Worm (Caenorhabditis elegans) whole organism, L2 larva: ENCODE data around the gene sly-1.
A peak's percentile ranks its signal among the peaks of the same experiment; 100 is the strongest.

Experiments
- C34F6.9 ChIP-seq: fragments of 150-350 bp; optimal IDR thresholded peaks from 2 replicates; lab custom pipeline; 2014; ENCODE audit warnings: missing biosample characterization, missing genetic modification characterization
- F13H6.1 ChIP-seq: sonication (generic microtip); optimal IDR thresholded peaks from 2 replicates; lab custom pipeline; 2016; ENCODE audit warnings: missing genetic modification characterization, missing compliant biosample characterization
- R02D3.7 ChIP-seq: fragments of 150-350 bp; optimal IDR thresholded peaks from 2 replicates; lab custom pipeline; 2014; ENCODE audit warnings: missing biosample characterization, missing genetic modification characterization
- Y55F3AM.14 ChIP-seq: fragments of 200-800 bp; sonication (Bioruptor generic); optimal IDR thresholded peaks from 2 replicates; lab custom pipeline; 2018; ENCODE audit warnings: mild to moderate bottlenecking, missing genetic modification characterization, missing compliant biosample characterization
- ZK546.5 ChIP-seq: sonication (generic microtip); optimal IDR thresholded peaks from 2 replicates; lab custom pipeline; 2017; ENCODE audit warnings: missing biosample characterization, missing genetic modification characterization
- alr-1 ChIP-seq: fragments of 150-350 bp; optimal IDR thresholded peaks from 2 replicates; lab custom pipeline; 2014; ENCODE audit warnings: missing biosample characterization, missing genetic modification characterization
- aly-2 ChIP-seq: fragments of 150-350 bp; optimal IDR thresholded peaks from 2 replicates; lab custom pipeline; 2014; ENCODE audit warnings: missing biosample characterization, missing genetic modification characterization
- ama-1 ChIP-seq: fragments of 150-350 bp; optimal IDR thresholded peaks from 2 replicates; lab custom pipeline; 2018; ENCODE audit warnings: inconsistent platforms
- blmp-1 ChIP-seq: sonication (generic microtip); optimal IDR thresholded peaks from 2 replicates; lab custom pipeline; 2017; ENCODE audit warnings: missing genetic modification characterization, mild to moderate bottlenecking, missing compliant biosample characterization, antibody characterized with exemption, moderate library complexity; ENCODE audit not compliant: insufficient read depth
- ceh-16 ChIP-seq: fragments of 150-350 bp; optimal IDR thresholded peaks from 2 replicates; lab custom pipeline; 2014; ENCODE audit warnings: missing biosample characterization, missing genetic modification characterization
- ceh-82 ChIP-seq: fragments of 150-350 bp; optimal IDR thresholded peaks from 2 replicates; lab custom pipeline; 2014; ENCODE audit warnings: missing biosample characterization, missing genetic modification characterization
- crh-2 ChIP-seq: sonication (generic microtip); optimal IDR thresholded peaks from 2 replicates; lab custom pipeline; 2017; ENCODE audit warnings: missing biosample characterization, missing genetic modification characterization
- dmd-4 ChIP-seq: sonication (generic microtip); optimal IDR thresholded peaks from 2 replicates; lab custom pipeline; 2017; ENCODE audit warnings: missing biosample characterization, missing genetic modification characterization
- egl-27 ChIP-seq: sonication (generic microtip); optimal IDR thresholded peaks from 3 replicates; lab custom pipeline; 2017; ENCODE audit warnings: missing biosample characterization, missing genetic modification reagents, missing genetic modification characterization
- elt-1 ChIP-seq: fragments of 150-350 bp; optimal IDR thresholded peaks from 2 replicates; lab custom pipeline; 2014; ENCODE audit warnings: missing biosample characterization, missing genetic modification characterization
- elt-3 ChIP-seq: sonication (generic microtip); optimal IDR thresholded peaks from 2 replicates; lab custom pipeline; 2017; ENCODE audit warnings: missing biosample characterization, missing genetic modification characterization
- fos-1 ChIP-seq: fragments of 150-350 bp; optimal IDR thresholded peaks from 2 replicates; lab custom pipeline; 2014; ENCODE audit warnings: missing biosample characterization, missing genetic modification characterization
- gmeb-1 ChIP-seq: fragments of 150-350 bp; optimal IDR thresholded peaks from 2 replicates; lab custom pipeline; 2014; ENCODE audit warnings: missing biosample characterization, missing genetic modification characterization
- lin-11 ChIP-seq: fragments of 150-350 bp; sonication (generic microtip); optimal IDR thresholded peaks from 2 replicates; lab custom pipeline; 2014; ENCODE audit warnings: missing biosample characterization, missing genetic modification characterization, inconsistent platforms, mixed read lengths
- lin-13 ChIP-seq: fragments of 150-350 bp; optimal IDR thresholded peaks from 2 replicates; lab custom pipeline; 2014; ENCODE audit warnings: missing biosample characterization, missing genetic modification reagents, missing genetic modification characterization
- lin-39 ChIP-seq: fragments of 150-350 bp; optimal IDR thresholded peaks from 2 replicates; lab custom pipeline; 2014; ENCODE audit warnings: missing biosample characterization, missing genetic modification reagents, missing genetic modification characterization
- lsy-2 ChIP-seq, 2 experiments: fragments of 150-350 bp in 1 of 2; sonication (generic microtip) in 1 of 2; optimal IDR thresholded peaks; 2 replicates each; lab custom pipeline; 2014 to 2017; ENCODE audit warnings: missing biosample characterization in 2 of 2, missing genetic modification characterization in 2 of 2
- mab-5 ChIP-seq: fragments of 150-350 bp; optimal IDR thresholded peaks from 2 replicates; lab custom pipeline; 2014; ENCODE audit warnings: missing biosample characterization, missing genetic modification characterization
- mbf-1 ChIP-seq: sonication (generic microtip); optimal IDR thresholded peaks from 2 replicates; lab custom pipeline; 2017; ENCODE audit warnings: missing biosample characterization, missing genetic modification characterization
- mdl-1 ChIP-seq, 2 experiments: fragments of 150-350 bp in 1 of 2; sonication (generic microtip) in 1 of 2; optimal IDR thresholded peaks; 2 replicates each; lab custom pipeline; 2017; ENCODE audit warnings: missing biosample characterization in 2 of 2, missing genetic modification characterization in 2 of 2
- nhr-10 ChIP-seq: sonication (generic microtip); optimal IDR thresholded peaks from 2 replicates; lab custom pipeline; 2017; ENCODE audit warnings: missing biosample characterization, missing genetic modification characterization
- nhr-11 ChIP-seq: fragments of 150-350 bp; optimal IDR thresholded peaks from 2 replicates; lab custom pipeline; 2014; ENCODE audit warnings: missing biosample characterization, missing genetic modification characterization
- nhr-12 ChIP-seq: fragments of 150-350 bp; optimal IDR thresholded peaks from 2 replicates; lab custom pipeline; 2014; ENCODE audit warnings: missing biosample characterization, missing genetic modification characterization
- nhr-129 ChIP-seq: fragments of 150-350 bp; optimal IDR thresholded peaks from 2 replicates; lab custom pipeline; 2014; ENCODE audit warnings: missing biosample characterization, missing genetic modification characterization
- nhr-21 ChIP-seq: fragments of 150-350 bp; optimal IDR thresholded peaks from 2 replicates; lab custom pipeline; 2014; ENCODE audit warnings: missing biosample characterization, missing genetic modification characterization
- nhr-23 ChIP-seq: fragments of 150-350 bp; optimal IDR thresholded peaks from 2 replicates; lab custom pipeline; 2014; ENCODE audit warnings: missing biosample characterization, missing genetic modification reagents, missing genetic modification characterization
- nhr-237 ChIP-seq: fragments of 150-350 bp; optimal IDR thresholded peaks from 2 replicates; lab custom pipeline; 2014; ENCODE audit warnings: missing biosample characterization, missing genetic modification characterization
- nhr-25 ChIP-seq: fragments of 150-350 bp; sonication (generic microtip); optimal IDR thresholded peaks from 3 replicates; lab custom pipeline; 2014; ENCODE audit warnings: missing biosample characterization, missing genetic modification characterization
- nhr-6 ChIP-seq: fragments of 150-350 bp; optimal IDR thresholded peaks from 2 replicates; lab custom pipeline; 2014; ENCODE audit warnings: missing biosample characterization, missing genetic modification characterization
- nhr-77 ChIP-seq: fragments of 150-350 bp; optimal IDR thresholded peaks from 2 replicates; lab custom pipeline; 2014; ENCODE audit warnings: missing biosample characterization, missing genetic modification characterization
- peb-1 ChIP-seq: fragments of 150-350 bp; optimal IDR thresholded peaks from 2 replicates; lab custom pipeline; 2014; ENCODE audit warnings: missing biosample characterization, missing genetic modification characterization
- sem-4 ChIP-seq: fragments of 150-350 bp; optimal IDR thresholded peaks from 2 replicates; lab custom pipeline; 2014; ENCODE audit warnings: missing biosample characterization, missing genetic modification reagents, missing genetic modification characterization
- skn-1 ChIP-seq: sonication (generic microtip); optimal IDR thresholded peaks from 2 replicates; lab custom pipeline; 2017; ENCODE audit warnings: missing biosample characterization, missing genetic modification characterization
- sma-3 ChIP-seq: sonication (generic microtip); optimal IDR thresholded peaks from 2 replicates; lab custom pipeline; 2016; ENCODE audit warnings: missing genetic modification reagents, missing genetic modification characterization, missing compliant biosample characterization
- sma-9 ChIP-seq, 2 experiments: fragments of 150-350 bp in 1 of 2; sonication (generic microtip) in 1 of 2; optimal IDR thresholded peaks; 2 replicates each; lab custom pipeline; 2014 to 2016; ENCODE audit warnings: missing genetic modification characterization in 2 of 2, mild to moderate bottlenecking in 1 of 2, missing biosample characterization in 1 of 2, missing compliant biosample characterization in 1 of 2, missing genetic modification reagents in 1 of 2, moderate library complexity in 1 of 2
- snpc-4 ChIP-seq: fragments of 150-350 bp; optimal IDR thresholded peaks from 2 replicates; lab custom pipeline; 2014; ENCODE audit warnings: missing biosample characterization, missing genetic modification characterization
- unc-39 ChIP-seq: fragments of 150-350 bp; optimal IDR thresholded peaks from 2 replicates; lab custom pipeline; 2014; ENCODE audit warnings: missing biosample characterization, missing genetic modification characterization
- unc-55 ChIP-seq: fragments of 150-350 bp; sonication (generic microtip); optimal IDR thresholded peaks from 3 replicates; lab custom pipeline; 2014; ENCODE audit warnings: missing biosample characterization, missing genetic modification reagents, missing genetic modification characterization
- unc-62 ChIP-seq: fragments of 150-350 bp; optimal IDR thresholded peaks from 2 replicates; lab custom pipeline; 2014; ENCODE audit warnings: missing biosample characterization, missing genetic modification reagents, missing genetic modification characterization
- zag-1 ChIP-seq: fragments of 150-350 bp; optimal IDR thresholded peaks from 2 replicates; lab custom pipeline; 2014; ENCODE audit warnings: missing biosample characterization, missing genetic modification characterization
- ztf-1 ChIP-seq: fragments of 200-800 bp; sonication (Bioruptor generic); conservative IDR thresholded peaks from 2 replicates; pipeline ENCODE4 v1.3.6; 2022; ENCODE audit warnings: missing genetic modification characterization, missing compliant biosample characterization
- ztf-11 ChIP-seq: sonication (generic microtip); optimal IDR thresholded peaks from 2 replicates; lab custom pipeline; 2017; ENCODE audit warnings: missing biosample characterization, missing genetic modification characterization
- ztf-4 ChIP-seq: fragments of 150-350 bp; optimal IDR thresholded peaks from 2 replicates; lab custom pipeline; 2014; ENCODE audit warnings: missing biosample characterization, missing genetic modification characterization

The sly-1 gene

DNA sequence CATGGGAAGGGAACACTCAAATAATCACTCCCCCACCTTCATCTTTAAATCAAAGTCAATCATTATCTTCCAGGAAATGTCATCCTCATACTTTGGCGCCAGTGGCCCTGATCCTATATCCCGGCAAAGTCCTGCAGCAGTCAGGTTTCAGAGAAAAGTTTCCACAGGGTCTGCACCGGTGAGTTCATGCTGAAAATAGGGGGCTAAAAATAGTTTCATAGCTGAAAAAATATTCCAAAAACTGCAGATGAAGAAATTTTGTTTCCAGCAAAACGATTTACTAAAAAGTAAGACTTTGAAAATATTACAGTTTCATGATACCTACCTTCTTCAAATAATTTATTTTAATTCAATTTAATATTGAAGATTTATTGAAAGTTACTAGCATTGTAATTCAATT is 18.8 kb upstream of the sly-1 start, which contains the start of gene ptr-25:
Gene ptr-25 (plus strand): TSS at position 73 of the 400 bp plus-strand sequence.
- TF ChIP-seq nhr-25 = no peak
- no peak for TF ChIP-seq unc-39
- no peak for TF ChIP-seq peb-1 (tag; lab: Kevin White, UChicago)
- no peak for TF ChIP-seq nhr-10

DNA sequence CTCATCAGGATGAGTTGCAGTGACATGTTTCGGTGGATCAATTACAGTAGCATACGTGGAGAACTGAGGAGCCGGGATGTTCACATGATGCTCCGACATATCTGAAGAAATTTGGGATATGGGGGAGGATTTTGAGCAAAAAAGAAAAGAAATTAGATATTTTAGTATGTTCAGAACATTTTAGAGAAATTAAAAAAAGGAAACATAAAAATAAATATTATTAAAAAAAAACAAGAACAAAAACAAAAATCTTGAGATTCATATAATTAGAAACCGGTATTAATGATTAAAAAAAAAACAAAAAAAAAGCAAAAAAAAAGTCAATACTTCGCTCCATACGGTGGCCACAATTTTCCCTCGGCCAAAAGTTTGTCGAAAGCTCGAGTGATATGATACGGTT is 3.1 kb upstream of the sly-1 start, which contains the start of gene rab-33:
Gene rab-33 (minus strand): TSS at position 101 of the 400 bp plus-strand sequence.
- TF ChIP-seq unc-39 (no peak), nhr-237 (tag; lab: Kevin White, UChicago) (no peak), nhr-23 (no peak), lin-39 (no peak), sma-3 (no peak), R02D3.7 (tag; lab: Kevin White, UChicago) (no peak), aly-2 (no peak), mbf-1 (tag; lab: Kevin White, UChicago) (no peak), ceh-82 (tag; lab: Kevin White, UChicago) (no peak), gmeb-1 (tag; lab: Kevin White, UChicago) (no peak), nhr-11 (no peak), ama-1 (lab: Kevin White, UChicago) (no peak), snpc-4 (tag; lab: Kevin White, UChicago) (no peak), crh-2 (no peak), zag-1 (tag; lab: Kevin White, UChicago) (no peak), peb-1 (tag; lab: Kevin White, UChicago) (no peak), nhr-10 (no peak), F13H6.1 (no peak)

DNA sequence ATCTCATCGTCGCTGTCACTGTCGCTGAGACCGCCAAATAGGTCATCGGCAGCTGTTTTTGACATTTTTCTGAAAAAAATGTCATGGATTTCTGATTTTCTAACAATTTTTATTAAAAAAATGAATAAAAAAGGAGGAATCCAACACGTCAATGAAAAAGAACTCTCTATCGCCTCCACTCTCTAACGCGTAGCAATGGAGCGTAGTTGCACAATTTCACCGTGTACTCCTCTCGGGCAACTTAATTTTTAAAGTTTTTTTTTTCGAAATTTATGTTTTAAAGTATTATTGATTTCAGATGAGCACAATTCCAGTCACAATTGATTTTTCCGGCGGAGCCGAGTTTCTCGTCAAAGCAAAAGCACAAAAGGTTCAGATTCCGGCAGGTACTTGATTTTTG is 1.7 kb upstream of the sly-1 start, which contains the start of the genes taf-11.3 and urm-1:
Gene taf-11.3 (minus strand): TSS at position 69 of the 400 bp plus-strand sequence.
Gene urm-1 (plus strand): TSS at position 299 of the 400 bp plus-strand sequence.
- TF ChIP-seq elt-3 = no peak
- no peak for TF ChIP-seq aly-2
- TF ChIP-seq mab-5 (tag; lab: Kevin White, UChicago) = peak; percentile 65
- no peak for TF ChIP-seq nhr-23
- TF ChIP-seq peb-1 (tag; lab: Kevin White, UChicago) = no peak
- no peak for TF ChIP-seq mbf-1 (tag; lab: Kevin White, UChicago)
- TF ChIP-seq snpc-4 (tag; lab: Kevin White, UChicago) = peak; percentile 78
- peak; percentile 77 for TF ChIP-seq gmeb-1 (tag; lab: Kevin White, UChicago)
- no peak for TF ChIP-seq egl-27 (tag; lab: Kevin White, UChicago)
- no peak for TF ChIP-seq ama-1 (lab: Kevin White, UChicago)
- TF ChIP-seq unc-55 (GFP tag; lab: Kevin White, UChicago) = peak; percentile 88
- peak; percentile 62 for TF ChIP-seq ztf-4 (tag; lab: Kevin White, UChicago)
- no peak for TF ChIP-seq unc-62
- no peak for TF ChIP-seq nhr-77 (tag; lab: Kevin White, UChicago)
- no peak for TF ChIP-seq ceh-82 (tag; lab: Kevin White, UChicago)
- peak; percentile 89 for TF ChIP-seq sem-4
- TF ChIP-seq R02D3.7 (tag; lab: Kevin White, UChicago) = no peak
- TF ChIP-seq ceh-16 (tag; lab: Kevin White, UChicago) = peak; percentile 36
- TF ChIP-seq crh-2 = peak; percentile 92
- TF ChIP-seq nhr-21 = peak; percentile 75
- TF ChIP-seq zag-1 (tag; lab: Kevin White, UChicago) = peak; percentile 3
- TF ChIP-seq nhr-129 = peak; percentile 66
- TF ChIP-seq nhr-10 = no peak
- no peak for TF ChIP-seq nhr-12 (tag; lab: Kevin White, UChicago)
- TF ChIP-seq alr-1 (tag; lab: Kevin White, UChicago) = no peak
- TF ChIP-seq F13H6.1 = peak; percentile 68
- peak; percentile 88 for TF ChIP-seq C34F6.9 (tag; lab: Kevin White, UChicago)
- TF ChIP-seq lsy-2 (tag; optimal IDR thresholded peaks at IDR 0.05; lab: Kevin White, UChicago) = peak; percentile 54 to 90
- TF ChIP-seq lin-39 = no peak
- TF ChIP-seq sma-3 = peak; percentile 82
- no peak for TF ChIP-seq ZK546.5 (tag; lab: Kevin White, UChicago)
- no peak for TF ChIP-seq ztf-11 (tag; lab: Kevin White, UChicago)
- no peak for TF ChIP-seq blmp-1
- TF ChIP-seq nhr-11 = no peak
- peak; percentile 71 for TF ChIP-seq nhr-25
- peak; percentile 61 for TF ChIP-seq fos-1 (tag; lab: Kevin White, UChicago)
- TF ChIP-seq mdl-1 (tag; optimal IDR thresholded peaks at IDR 0.05; lab: Kevin White, UChicago) = no peak
- no peak for TF ChIP-seq elt-1
- TF ChIP-seq unc-39 = no peak
- no peak for TF ChIP-seq dmd-4 (tag; lab: Kevin White, UChicago)
- peak; percentile 67 for TF ChIP-seq lin-11 (tag; lab: Kevin White, UChicago)
- no peak for TF ChIP-seq Y55F3AM.14 (GFP tag; lab: Kevin White, UChicago)
- no peak for TF ChIP-seq ztf-1 (GFP tag; lab: Robert Waterston, UW)
- TF ChIP-seq lin-13 (GFP tag; lab: Kevin White, UChicago) = peak; percentile 86
- TF ChIP-seq sma-9 (GFP tag; optimal IDR thresholded peaks at IDR 0.05; lab: Kevin White, UChicago) = peak; percentile 79
- no peak for TF ChIP-seq sma-9 (tag; optimal IDR thresholded peaks at IDR 0.05; lab: Kevin White, UChicago)
- TF ChIP-seq nhr-237 (tag; lab: Kevin White, UChicago) = no peak
- peak; percentile 57 for TF ChIP-seq nhr-6 (tag; lab: Kevin White, UChicago)
- no peak for TF ChIP-seq skn-1
